Worm (Caenorhabditis elegans) whole organism, early embryonic: ENCODE measurements around the gene C34B4.2.

Experiments used
- B0310.2 ChIP-seq: sonication (generic microtip); optimal IDR thresholded peaks from 2 replicates; lab custom pipeline; 2016; ENCODE audit warnings: mild to moderate bottlenecking, missing genetic modification characterization, missing compliant biosample characterization
- F13C5.2 ChIP-seq: sonication (generic microtip); optimal IDR thresholded peaks from 2 replicates; lab custom pipeline; 2017; ENCODE audit warnings: mild to moderate bottlenecking, missing genetic modification characterization, inconsistent platforms, missing compliant biosample characterization
- aly-1 ChIP-seq: sonication (generic microtip); optimal IDR thresholded peaks from 2 replicates; lab custom pipeline; 2016; ENCODE audit warnings: missing genetic modification characterization, missing compliant biosample characterization
- ama-1 ChIP-seq: fragments of 150-350 bp; optimal IDR thresholded peaks from 2 replicates; lab custom pipeline; 2014
- ceh-13 ChIP-seq: fragments of 200-800 bp; sonication (Bioruptor generic); optimal IDR thresholded peaks from 2 replicates; lab custom pipeline; 2018; ENCODE audit warnings: mild to moderate bottlenecking, missing genetic modification characterization, missing compliant biosample characterization
- ceh-36 ChIP-seq: sonication (generic microtip); optimal IDR thresholded peaks from 2 replicates; lab custom pipeline; 2016; ENCODE audit warnings: missing genetic modification characterization, inconsistent platforms, missing compliant biosample characterization
- ets-7 ChIP-seq: sonication (generic microtip); optimal IDR thresholded peaks from 2 replicates; lab custom pipeline; 2016; ENCODE audit warnings: missing genotype, missing genetic modification characterization, missing compliant biosample characterization
- flt-1 ChIP-seq: fragments of 200-800 bp; sonication (Bioruptor generic); IDR thresholded peaks from 2 replicates; pipeline ENCODE4 v1.3.6; 2022; ENCODE audit warnings: missing genetic modification characterization, missing compliant biosample characterization
- hmbx-1 ChIP-seq: sonication (generic microtip); optimal IDR thresholded peaks from 2 replicates; lab custom pipeline; 2016; ENCODE audit warnings: mild to moderate bottlenecking, missing genetic modification characterization, missing compliant biosample characterization
- hmg-4 ChIP-seq: fragments of 200-800 bp; sonication (Bioruptor generic); optimal IDR thresholded peaks from 2 replicates; lab custom pipeline; 2018; ENCODE audit warnings: mild to moderate bottlenecking, missing genetic modification characterization, missing compliant biosample characterization
- hnd-1 ChIP-seq: sonication (generic microtip); optimal IDR thresholded peaks from 2 replicates; lab custom pipeline; 2016; ENCODE audit warnings: missing genetic modification characterization, missing compliant biosample characterization
- pes-1 ChIP-seq: fragments of 200-800 bp; sonication (Bioruptor generic); IDR thresholded peaks from 2 replicates; pipeline ENCODE4 v1.3.6; 2022; ENCODE audit warnings: missing genetic modification reagents, missing genetic modification characterization, missing compliant biosample characterization
- scrt-1 ChIP-seq: fragments of 200-800 bp; sonication (Bioruptor generic); IDR thresholded peaks from 2 replicates; pipeline ENCODE4 v1.3.6; 2022; ENCODE audit warnings: missing genetic modification characterization, missing compliant biosample characterization
- sea-1 ChIP-seq: fragments of 200-800 bp; sonication (Bioruptor generic); conservative IDR thresholded peaks from 2 replicates; pipeline ENCODE4 v1.3.6; 2022; ENCODE audit warnings: missing genetic modification characterization, missing compliant biosample characterization
- tbx-11 ChIP-seq: fragments of 200-800 bp; sonication (Bioruptor generic); IDR thresholded peaks from 2 replicates; pipeline ENCODE4 v1.3.6; 2022; ENCODE audit warnings: missing genetic modification characterization, missing compliant biosample characterization
- tbx-37 ChIP-seq: fragments of 200-800 bp; sonication (Bioruptor generic); conservative IDR thresholded peaks from 2 replicates; pipeline ENCODE4 v1.3.6; 2022; ENCODE audit warnings: missing genetic modification reagents, missing genetic modification characterization, missing compliant biosample characterization
- tra-4 ChIP-seq: sonication (generic microtip); optimal IDR thresholded peaks from 2 replicates; lab custom pipeline; 2017; ENCODE audit warnings: missing genetic modification characterization, missing compliant biosample characterization

C34B4.2 gene

ce11 chrV:13114552-13115237, 31.8 kb downstream of the C34B4.2 start:
- TF ChIP-seq ama-1 (lab: Kevin White, UChicago) = no peak
- no peak for TF ChIP-seq scrt-1
- no peak for TF ChIP-seq ceh-13 (GFP tag; lab: Kevin White, UChicago)
- TF ChIP-seq hmg-4 (GFP tag; lab: Kevin White, UChicago) = no peak
- no peak for TF ChIP-seq ceh-36
- no peak for TF ChIP-seq tbx-37 (GFP tag; lab: Robert Waterston, UW)
- TF ChIP-seq tbx-11 (GFP tag; lab: Robert Waterston, UW) = no peak
- TF ChIP-seq tra-4 (tag; lab: Kevin White, UChicago) = no peak
- TF ChIP-seq flt-1 = no peak
- no peak for TF ChIP-seq sea-1 (GFP tag; lab: Robert Waterston, UW)
- no peak for TF ChIP-seq B0310.2 (tag; lab: Kevin White, UChicago)

- TF ChIP-seq ama-1 (lab: Kevin White, UChicago) = no peak
- TF ChIP-seq tra-4 (tag; lab: Kevin White, UChicago) = no peak
- TF ChIP-seq scrt-1 = no peak
- no peak for TF ChIP-seq F13C5.2
- TF ChIP-seq ceh-36 = no peak
- TF ChIP-seq ets-7 = no peak
- no peak for TF ChIP-seq B0310.2 (tag; lab: Kevin White, UChicago)
- no peak for TF ChIP-seq flt-1
- no peak for TF ChIP-seq hmbx-1 (tag; lab: Kevin White, UChicago)
- no peak for TF ChIP-seq tbx-37 (GFP tag; lab: Robert Waterston, UW)
- TF ChIP-seq sea-1 (GFP tag; lab: Robert Waterston, UW) = no peak
- TF ChIP-seq pes-1 (GFP tag; lab: Robert Waterston, UW) = no peak
- no peak for TF ChIP-seq hnd-1 (tag; lab: Kevin White, UChicago)
- no peak for TF ChIP-seq hmg-4 (GFP tag; lab: Kevin White, UChicago)
Measured at ce11 chrV:13116114-13116603, 33.3 kb downstream of the C34B4.2 start, which contains the start of gene acly-2. TSS of gene acly-2 (plus strand) at chrV:13116488.

- TF ChIP-seq tra-4 (tag; lab: Kevin White, UChicago) (no peak), ceh-13 (GFP tag; lab: Kevin White, UChicago) (no peak), B0310.2 (tag; lab: Kevin White, UChicago) (no peak), hmg-4 (GFP tag; lab: Kevin White, UChicago) (no peak), hnd-1 (tag; lab: Kevin White, UChicago) (no peak), scrt-1 (no peak), ceh-36 (no peak)
Measured at ce11 chrV:13120097-13120496, 37.2 kb downstream of the C34B4.2 start, which contains the start of gene max-1. TSS of gene max-1 (minus strand) at chrV:13120220.

- TF ChIP-seq flt-1 (no peak), aly-1 (no peak), ama-1 (lab: Kevin White, UChicago) (no peak), hmbx-1 (tag; lab: Kevin White, UChicago) (no peak)
Measured at ce11 chrV:13121266-13121665, 38.4 kb downstream of the C34B4.2 start.

- TF ChIP-seq pes-1 (GFP tag; lab: Robert Waterston, UW) = no peak
- no peak for TF ChIP-seq F13C5.2
- no peak for TF ChIP-seq scrt-1
- TF ChIP-seq flt-1 = no peak
- no peak for TF ChIP-seq aly-1
- no peak for TF ChIP-seq sea-1 (GFP tag; lab: Robert Waterston, UW)
Measured at ce11 chrV:13129895-13130294, 47.0 kb downstream of the C34B4.2 start, which contains the start of gene eat-6. TSS of gene eat-6 (minus strand) at chrV:13129995.

- TF ChIP-seq F13C5.2 (peak; percentile 67), hmbx-1 (tag; lab: Kevin White, UChicago) (no peak), ets-7 (no peak), hmg-4 (GFP tag; lab: Kevin White, UChicago) (peak; percentile 79)
Measured at ce11 chrV:13130439-13130840, 47.6 kb downstream of the C34B4.2 start.

- no peak for TF ChIP-seq tbx-11 (GFP tag; lab: Robert Waterston, UW)
- no peak for TF ChIP-seq ets-7
- no peak for TF ChIP-seq aly-1
- TF ChIP-seq flt-1 = no peak
- no peak for TF ChIP-seq F13C5.2
- TF ChIP-seq hmbx-1 (tag; lab: Kevin White, UChicago) = no peak
- TF ChIP-seq tra-4 (tag; lab: Kevin White, UChicago) = no peak
- TF ChIP-seq ceh-36 = no peak
- no peak for TF ChIP-seq ama-1 (lab: Kevin White, UChicago)
- TF ChIP-seq scrt-1 = no peak
- no peak for TF ChIP-seq tbx-37 (GFP tag; lab: Robert Waterston, UW)
- no peak for TF ChIP-seq B0310.2 (tag; lab: Kevin White, UChicago)
- no peak for TF ChIP-seq hmg-4 (GFP tag; lab: Kevin White, UChicago)
- no peak for TF ChIP-seq pes-1 (GFP tag; lab: Robert Waterston, UW)
- no peak for TF ChIP-seq hnd-1 (tag; lab: Kevin White, UChicago)
- TF ChIP-seq sea-1 (GFP tag; lab: Robert Waterston, UW) = no peak
- no peak for TF ChIP-seq ceh-13 (GFP tag; lab: Kevin White, UChicago)
Measured at ce11 chrV:13131487-13131886, 48.6 kb downstream of the C34B4.2 start.

- TF ChIP-seq pes-1 (GFP tag; lab: Robert Waterston, UW) (no peak), hmg-4 (GFP tag; lab: Kevin White, UChicago) (no peak), tbx-37 (GFP tag; lab: Robert Waterston, UW) (no peak), aly-1 (no peak), B0310.2 (tag; lab: Kevin White, UChicago) (no peak), hmbx-1 (tag; lab: Kevin White, UChicago) (no peak), flt-1 (no peak), sea-1 (GFP tag; lab: Robert Waterston, UW) (no peak), ets-7 (no peak), hnd-1 (tag; lab: Kevin White, UChicago) (no peak)
Measured at ce11 chrV:13133380-13133779, 50.5 kb downstream of the C34B4.2 start, which contains the start of gene B0365.9. TSS of gene B0365.9 (minus strand) at chrV:13133565.
